Worm (Caenorhabditis elegans) whole organism, midembryonic: Measurements from ENCODE around the gene T23F6.5.

Source experiments
- T22C8.4 ChIP-seq: fragments of 200-800 bp; sonication (Bioruptor generic); IDR thresholded peaks from 2 replicates; pipeline ENCODE4 v1.3.6; 2022; ENCODE audit warnings: missing genetic modification characterization, missing compliant biosample characterization
- flt-1 ChIP-seq: fragments of 200-800 bp; sonication (Bioruptor generic); IDR thresholded peaks from 2 replicates; pipeline ENCODE4 v1.3.6; 2022; ENCODE audit warnings: missing genetic modification characterization, missing compliant biosample characterization
- klf-2 ChIP-seq: fragments of 200-800 bp; sonication (Bioruptor generic); conservative IDR thresholded peaks from 2 replicates; pipeline ENCODE4 v1.3.6; 2022; ENCODE audit warnings: missing genetic modification reagents, missing genetic modification characterization, missing compliant biosample characterization
- med-1 ChIP-seq: sonication (generic microtip); optimal IDR thresholded peaks from 2 replicates; lab custom pipeline; 2017; ENCODE audit warnings: missing genetic modification characterization, mild to moderate bottlenecking, missing compliant biosample characterization, antibody characterized with exemption, missing genetic modification reagents; ENCODE audit not compliant: insufficient read depth
- ref-1 ChIP-seq: fragments of 200-800 bp; sonication (Bioruptor generic); conservative IDR thresholded peaks from 2 replicates; pipeline ENCODE4 v1.3.6; 2022; ENCODE audit warnings: missing genetic modification reagents, missing genetic modification characterization, missing compliant biosample characterization
- tab-1 ChIP-seq: fragments of 200-800 bp; sonication (Bioruptor generic); IDR thresholded peaks from 2 replicates; pipeline ENCODE4 v1.3.6; 2022; ENCODE audit warnings: missing genetic modification characterization, missing compliant biosample characterization
- ztf-23 ChIP-seq: fragments of 200-800 bp; sonication (Bioruptor generic); IDR thresholded peaks from 2 replicates; pipeline ENCODE4 v1.3.6; 2022; ENCODE audit warnings: missing genetic modification reagents, missing genetic modification characterization, missing compliant biosample characterization
- ztf-29 ChIP-seq: fragments of 200-800 bp; sonication (Bioruptor generic); IDR thresholded peaks from 2 replicates; pipeline ENCODE4 v1.3.6; 2022; ENCODE audit warnings: missing genetic modification reagents, missing genetic modification characterization, missing compliant biosample characterization

ce11 chrIV:12773519-12773918 lies 32.2 kb upstream of the T23F6.5 start, which contains the start of gene unc-31:
- TF ChIP-seq flt-1 (GFP tag; lab: Robert Waterston, UW): no peak
- no peak for TF ChIP-seq T22C8.4 (GFP tag; lab: Robert Waterston, UW)
- TF ChIP-seq med-1 (GFP tag; lab: Kevin White, UChicago): no peak
- no peak for TF ChIP-seq ztf-23 (GFP tag; lab: Robert Waterston, UW)
- TF ChIP-seq klf-2: no peak
- no peak for TF ChIP-seq tab-1 (GFP tag; lab: Robert Waterston, UW)
- TF ChIP-seq ref-1 (GFP tag; lab: Robert Waterston, UW): no peak
- TF ChIP-seq ztf-29 (GFP tag; lab: Robert Waterston, UW): no peak
